Fruit fly (Drosophila melanogaster): Measurements from ENCODE around the gene Akap200.
A peak's percentile ranks its signal among the peaks of the same experiment; 100 is the strongest.

The Akap200 gene

DNA sequence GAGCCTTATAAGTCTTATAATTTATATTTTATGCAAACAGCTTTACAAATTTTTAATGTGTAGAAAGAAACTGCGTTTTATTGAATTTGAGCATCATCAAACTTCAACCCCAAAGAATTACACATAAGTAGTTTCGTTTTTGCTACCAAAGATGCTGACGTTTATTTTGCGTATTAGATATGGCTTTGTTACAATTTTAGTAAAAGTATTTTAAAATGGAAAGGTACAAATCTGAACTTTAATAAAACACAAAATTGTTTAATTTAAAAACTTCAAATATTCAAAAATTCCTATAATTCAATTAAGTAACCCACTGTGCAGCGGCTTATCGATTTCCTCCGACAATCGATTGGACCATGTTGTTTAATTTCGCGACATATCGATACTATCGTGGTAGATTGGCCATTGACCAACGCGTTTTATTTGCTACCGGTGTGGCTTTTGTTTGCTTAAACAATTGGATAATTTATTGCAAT lies 48.7 kb downstream of the Akap200 start, which contains the start of gene prg (continued):
- TF ChIP-seq aop (GFP tag; IDR thresholded peaks at IDR 0.05) (no peak), Pdp1 (GFP tag; optimal IDR thresholded peaks at IDR 0.05) (peak; percentile 61 to 66), Atf6 (GFP tag; IDR thresholded peaks at IDR 0.05) (peak; percentile 72; the same call in 1 of the 2 replicates), H2.0 (GFP tag; IDR thresholded peaks at IDR 0.05) (no peak), HLH4C (GFP tag; IDR thresholded peaks at IDR 0.05; ENCODE audit: partially characterized antibody) (peak; percentile 97), bsh (GFP tag; optimal IDR thresholded peaks at IDR 0.05) (peak; percentile 7 to 58), run (tag; optimal IDR thresholded peaks at IDR 0.05) (peak; percentile 8), hth (optimal IDR thresholded peaks at IDR 0.05) (no peak), CG9609 (GFP tag; optimal IDR thresholded peaks at IDR 0.05) (peak; percentile 9), CG4404 (GFP tag; IDR thresholded peaks at IDR 0.05) (no peak), Stat92E (GFP tag; optimal IDR thresholded peaks at IDR 0.05) (peak in 1 of 3 experiments; percentile 22), CG30020 (tag; optimal IDR thresholded peaks at IDR 0.05) (peak; percentile 47), CG1792 (GFP tag; optimal IDR thresholded peaks at IDR 0.05) (peak; percentile 50), Blimp-1 (GFP tag; optimal IDR thresholded peaks at IDR 0.05) (peak; percentile 62), Scr (GFP tag; IDR thresholded peaks at IDR 0.05; ENCODE audit: partially characterized antibody) (peak; percentile 96), odd (GFP tag; optimal IDR thresholded peaks at IDR 0.05) (peak; percentile 68), exex (tag; optimal IDR thresholded peaks at IDR 0.05) (peak; percentile 36), CG8290 (GFP tag; optimal IDR thresholded peaks at IDR 0.05) (peak; percentile 67), CG8290 (tag; optimal IDR thresholded peaks at IDR 0.05) (peak in 1 of 2 experiments; percentile 61), Chrac-16 (GFP tag; optimal IDR thresholded peaks at IDR 0.05) (peak; percentile 47), Rx (GFP tag; IDR thresholded peaks at IDR 0.05) (no peak), CrebB (tag; optimal IDR thresholded peaks at IDR 0.05) (peak; percentile 43), CG3838 (GFP tag; optimal IDR thresholded peaks at IDR 0.05) (peak; percentile 47), CG10462 (GFP tag; optimal IDR thresholded peaks at IDR 0.05) (peak; percentile 34), ab (GFP tag; optimal IDR thresholded peaks at IDR 0.05) (no peak), D19B (GFP tag; optimal IDR thresholded peaks at IDR 0.05) (peak; percentile 53), dmrt11E (tag; optimal IDR thresholded peaks at IDR 0.05) (peak; percentile 51), Hey (tag; optimal IDR thresholded peaks at IDR 0.05) (no peak), CG12104 (GFP tag; optimal IDR thresholded peaks at IDR 0.05) (peak; percentile 63), en (GFP tag; optimal IDR thresholded peaks at IDR 0.05) (peak; percentile 22), Aef1 (GFP tag; IDR thresholded peaks at IDR 0.05) (peak; percentile 47; the same call in 2 of the 3 replicates), CG4730 (GFP tag; IDR thresholded peaks at IDR 0.05) (no peak), Lpt (GFP tag; optimal IDR thresholded peaks at IDR 0.05) (no peak), ato (GFP tag; IDR thresholded peaks at IDR 0.05; ENCODE audit: partially characterized antibody) (peak; percentile 97), pros (GFP tag; optimal IDR thresholded peaks at IDR 0.05) (no peak), dm (GFP tag; optimal IDR thresholded peaks at IDR 0.05) (peak; percentile 81), Hsf (GFP tag; optimal IDR thresholded peaks at IDR 0.05) (peak; percentile 79), YL-1 (GFP tag; optimal IDR thresholded peaks at IDR 0.05) (peak; percentile 78), ci (GFP tag; IDR thresholded peaks at IDR 0.05) (peak; percentile 64; the same call in 2 of the 3 replicates), CG14667 (GFP tag; IDR thresholded peaks at IDR 0.05) (no peak), h (optimal IDR thresholded peaks at IDR 0.05) (no peak), CG30431 (GFP tag; optimal IDR thresholded peaks at IDR 0.05) (no peak), prd (optimal IDR thresholded peaks at IDR 0.05) (no peak), prd (GFP tag; IDR thresholded peaks at IDR 0.05) (no peak; the same call in 2 of the 3 replicates), CG9437 (GFP tag; optimal IDR thresholded peaks at IDR 0.05) (peak; percentile 36), Lim3 (GFP tag; IDR thresholded peaks at IDR 0.05) (no peak), Kr (GFP tag; optimal IDR thresholded peaks at IDR 0.05) (no peak), Dfd (GFP tag; optimal IDR thresholded peaks at IDR 0.05) (no peak), hbn (GFP tag; IDR thresholded peaks at IDR 0.05; ENCODE audit: partially characterized antibody) (peak; percentile 98), Hr51 (GFP tag; optimal IDR thresholded peaks at IDR 0.05) (peak; percentile 45 to 69), CG7987 (GFP tag; optimal IDR thresholded peaks at IDR 0.05) (no peak)

Measured in whole organism, embryonic.